Worm (Caenorhabditis elegans): ENCODE data around the gene T26H5.10.

T26H5.10 gene

ce11 chrV:15479825-15480224, 36.2 kb upstream of the T26H5.10 start:
- TF ChIP-seq ceh-8 (GFP tag; optimal IDR thresholded peaks at IDR 0.05) (no peak), nhr-19 (GFP tag; conservative IDR thresholded peaks at IDR 0.05) (no peak), dsc-1 (tag; optimal IDR thresholded peaks at IDR 0.05) (no peak), grh-1 (GFP tag; IDR thresholded peaks at IDR 0.05) (no peak), hlh-17 (GFP tag; optimal IDR thresholded peaks at IDR 0.05; ENCODE audit: borderline replicate concordance) (no peak), zip-4 (GFP tag; optimal IDR thresholded peaks at IDR 0.05) (no peak), fkh-10 (GFP tag; optimal IDR thresholded peaks at IDR 0.05) (no peak), tbx-2 (tag; optimal IDR thresholded peaks at IDR 0.05) (no peak), snu-23 (GFP tag; optimal IDR thresholded peaks at IDR 0.05) (no peak), unc-62 (GFP tag; optimal IDR thresholded peaks at IDR 0.05) (no peak), zag-1 (tag; optimal IDR thresholded peaks at IDR 0.05) (no peak), hpl-2 (GFP tag; optimal IDR thresholded peaks at IDR 0.05) (no peak), mef-2 (tag; optimal IDR thresholded peaks at IDR 0.05) (no peak), sptf-1 (tag; optimal IDR thresholded peaks at IDR 0.05) (no peak), nhr-77 (tag; optimal IDR thresholded peaks at IDR 0.05) (no peak), nhr-28 (tag; optimal IDR thresholded peaks at IDR 0.05) (no peak), ceh-63 (GFP tag; optimal IDR thresholded peaks at IDR 0.05) (no peak), hlh-4 (tag; optimal IDR thresholded peaks at IDR 0.05) (no peak), isw-1 (GFP tag; IDR thresholded peaks at IDR 0.05) (no peak), mab-9 (GFP tag; IDR thresholded peaks at IDR 0.05) (no peak)

DNA sequence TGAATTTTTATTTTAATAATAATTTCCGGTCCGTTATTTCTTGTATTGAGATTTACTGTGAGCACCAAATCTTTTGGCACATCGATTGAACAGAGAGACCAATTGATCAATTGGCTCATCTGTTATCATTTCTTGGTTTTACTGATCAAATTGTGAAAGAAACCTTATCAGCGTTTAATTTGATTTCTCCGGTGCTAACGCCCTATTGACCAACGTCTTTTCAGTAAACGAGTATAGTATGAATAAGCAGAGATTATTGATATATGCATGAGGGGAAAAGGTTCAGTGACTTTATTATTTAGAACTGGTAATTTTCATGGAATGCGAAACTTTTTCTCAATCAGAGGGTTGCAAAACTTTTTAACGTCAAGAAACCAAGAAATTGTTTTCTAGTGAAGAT, 35.5 kb upstream of the T26H5.10 start:
- no peak for TF ChIP-seq mef-2 (tag; optimal IDR thresholded peaks at IDR 0.05)

DNA sequence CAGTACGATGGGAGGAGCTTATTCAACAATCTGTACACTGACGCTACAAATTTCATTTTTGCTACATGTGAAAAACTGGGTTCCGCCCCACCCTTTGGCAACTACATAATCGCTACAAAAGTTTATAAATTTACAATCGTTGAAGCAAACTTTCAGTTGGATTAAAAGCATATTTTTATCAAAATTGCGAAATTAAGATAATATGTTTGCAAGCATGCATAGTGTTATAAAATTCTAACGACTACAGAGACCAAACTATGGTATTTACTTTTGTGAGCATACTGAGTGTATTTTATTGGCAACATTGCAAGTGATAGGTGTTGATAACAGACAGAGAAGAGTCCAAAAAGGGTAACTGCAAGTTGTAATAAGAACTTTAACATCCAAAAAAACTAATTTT, 35.0 kb upstream of the T26H5.10 start, which contains the start of gene C06B8.2:
C06B8.2 (minus strand) TSS at position 153 of the 400 bp plus-strand sequence.
- TF ChIP-seq ces-1 (GFP tag; optimal IDR thresholded peaks at IDR 0.05) (no peak), elt-2 (tag; optimal IDR thresholded peaks at IDR 0.05) (peak; percentile 22)

DNA sequence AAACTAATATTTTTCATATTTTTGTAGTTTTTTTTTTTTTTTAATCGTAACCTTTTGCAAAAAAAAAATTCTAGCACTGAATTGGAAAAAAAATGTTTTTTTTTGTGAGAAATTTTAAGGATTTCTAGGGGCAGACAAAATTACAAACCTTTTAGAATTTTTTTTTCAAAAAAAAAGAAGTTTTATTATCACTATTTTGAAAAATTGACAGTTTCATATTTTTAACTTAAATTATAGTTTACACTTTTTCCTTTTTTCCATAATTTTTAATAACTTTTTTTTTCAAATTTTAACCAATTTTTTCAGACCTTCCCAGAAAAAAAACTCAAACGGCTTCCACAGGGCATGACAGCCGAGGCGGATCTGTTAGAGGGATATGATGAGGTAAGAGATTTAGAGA, 27.4 kb upstream of the T26H5.10 start, which contains the start of gene dpf-1:
dpf-1 (plus strand) TSS at position 301 of the 400 bp plus-strand sequence.
- TF ChIP-seq lin-14 (GFP tag; optimal IDR thresholded peaks at IDR 0.05): no peak

DNA sequence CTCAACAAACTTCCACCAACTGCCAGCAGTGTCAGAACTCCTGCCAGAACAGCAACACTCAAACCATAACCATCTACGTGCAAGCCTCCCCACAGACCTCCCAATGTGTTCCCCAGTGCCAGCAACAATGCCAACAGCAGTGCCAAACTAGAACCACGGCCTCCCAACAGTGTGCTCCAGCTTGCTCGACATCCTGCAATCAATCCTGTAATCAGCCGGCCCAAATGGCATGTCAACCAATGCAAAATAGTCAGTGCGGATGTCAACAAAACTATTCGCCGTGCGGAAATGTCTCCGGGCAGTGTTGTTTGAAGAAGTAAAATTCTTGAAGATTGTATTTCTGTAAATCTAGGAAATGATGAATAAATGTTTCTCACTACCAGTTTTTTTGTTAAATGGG, 23.1 kb upstream of the T26H5.10 start:
- TF ChIP-seq zag-1 (tag; optimal IDR thresholded peaks at IDR 0.05) (no peak), hpl-2 (GFP tag; optimal IDR thresholded peaks at IDR 0.05) (no peak), F16B12.6 (tag; optimal IDR thresholded peaks at IDR 0.05) (no peak), lir-3 (tag; optimal IDR thresholded peaks at IDR 0.05; ENCODE audit: poor library complexity) (no peak), ama-1 (optimal IDR thresholded peaks at IDR 0.05) (no peak), zip-4 (GFP tag; optimal IDR thresholded peaks at IDR 0.05) (no peak), egl-27 (tag; optimal IDR thresholded peaks at IDR 0.05) (no peak)

DNA sequence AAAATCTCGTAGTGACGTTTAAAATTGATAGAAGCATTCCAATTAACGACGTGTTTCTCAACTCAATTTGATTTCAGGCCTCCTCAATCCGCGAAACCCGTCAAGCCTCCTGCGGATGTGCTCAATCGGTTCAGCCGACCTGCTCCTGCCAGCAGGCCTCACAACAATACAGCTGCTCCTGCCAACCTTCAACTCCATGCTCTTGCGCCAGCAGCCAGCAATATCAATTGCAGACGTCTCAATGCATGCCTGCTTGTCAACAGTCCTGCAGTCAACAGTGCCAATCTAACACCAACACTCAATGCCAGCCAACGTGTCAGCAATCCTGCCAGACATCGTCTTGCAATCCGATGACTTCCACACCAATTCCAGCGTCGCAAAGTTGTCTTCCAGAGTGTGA, 22.4 kb upstream of the T26H5.10 start:
- TF ChIP-seq nhr-85 (tag) (peak; percentile 44), nhr-76 (tag; optimal IDR thresholded peaks at IDR 0.05) (no peak)

ce11 chrV:15465032-15465727, 21.6 kb upstream of the T26H5.10 start, which contains the start of gene pqn-71:
Gene pqn-71 (plus strand): TSS chrV:15465677.
- TF ChIP-seq grh-1 (GFP tag; IDR thresholded peaks at IDR 0.05) (peak; percentile 34; the same call in 1 of the 2 replicates), unc-86 (tag; optimal IDR thresholded peaks at IDR 0.05) (peak; percentile 42), C16A3.4 (tag; optimal IDR thresholded peaks at IDR 0.05) (peak; percentile 72), ztf-4 (tag; optimal IDR thresholded peaks at IDR 0.05) (no peak), egl-13 (tag; optimal IDR thresholded peaks at IDR 0.05) (peak; percentile 72), ceh-90 (tag; optimal IDR thresholded peaks at IDR 0.05) (peak; percentile 25), egl-27 (tag; optimal IDR thresholded peaks at IDR 0.05) (no peak), jun-1 (tag; optimal IDR thresholded peaks at IDR 0.05) (peak; percentile 83), pax-3 (tag; optimal IDR thresholded peaks at IDR 0.05) (peak; percentile 64), hpl-2 (GFP tag; optimal IDR thresholded peaks at IDR 0.05) (peak; percentile 79), unc-130 (tag; optimal IDR thresholded peaks at IDR 0.05) (no peak), Y116A8C.19 (tag; optimal IDR thresholded peaks at IDR 0.05; ENCODE audit: borderline replicate concordance) (no peak), mdl-1 (tag; optimal IDR thresholded peaks at IDR 0.05) (peak in 1 of 2 experiments; percentile 51), snu-23 (GFP tag; optimal IDR thresholded peaks at IDR 0.05) (peak; percentile 90), zip-4 (GFP tag; optimal IDR thresholded peaks at IDR 0.05) (peak; percentile 33), aly-2 (tag; optimal IDR thresholded peaks at IDR 0.05) (peak; percentile 39), fkh-10 (GFP tag; optimal IDR thresholded peaks at IDR 0.05) (no peak), nhr-11 (tag; optimal IDR thresholded peaks at IDR 0.05) (no peak)

Measured in whole organism, L1 larva.